Fruit fly (Drosophila melanogaster) whole organism, wandering third instar larva: ENCODE data around the gene CG9525.

Source experiments
- Abd-B ChIP-seq: fragments of >200 bp; optimal IDR thresholded peaks from 2 replicates; lab custom pipeline; 2017; ENCODE audit warnings: missing biosample characterization, missing genetic modification characterization
- CG9705 ChIP-seq: fragments of 200-800 bp; sonication (Bioruptor generic); optimal IDR thresholded peaks from 2 replicates; lab custom pipeline; 2018; ENCODE audit warnings: missing biosample characterization, mild to moderate bottlenecking, missing genetic modification characterization
- Dfd ChIP-seq: fragments of >200 bp; optimal IDR thresholded peaks from 2 replicates; lab custom pipeline; 2017; ENCODE audit warnings: missing biosample characterization, missing genetic modification characterization
- Dif ChIP-seq: fragments of 200-275, 200-300 bp; sonication (Bioruptor generic); optimal IDR thresholded peaks from 2 replicates; lab custom pipeline; 2018; ENCODE audit warnings: missing biosample characterization, missing genetic modification characterization; ENCODE audit not compliant: partially characterized antibody
- GATAd ChIP-seq: sonication (Bioruptor generic); optimal IDR thresholded peaks from 2 replicates; lab custom pipeline; 2016; ENCODE audit warnings: missing biosample characterization, missing genetic modification characterization
- HLH106 ChIP-seq: fragments of 200-800 bp; optimal IDR thresholded peaks from 3 replicates; lab custom pipeline; 2019; ENCODE audit warnings: missing biosample characterization, mild to moderate bottlenecking, missing genetic modification characterization, moderate library complexity
- Hnf4 ChIP-seq: fragments of 200-800 bp; sonication (Bioruptor generic); optimal IDR thresholded peaks from 2 replicates; lab custom pipeline; 2016; ENCODE audit warnings: missing biosample characterization, mild to moderate bottlenecking, missing genetic modification characterization
- Hr78 ChIP-seq: fragments of >200 bp; optimal IDR thresholded peaks from 2 replicates; lab custom pipeline; 2017; ENCODE audit warnings: missing biosample characterization, missing genetic modification characterization
- Hr83 ChIP-seq: fragments of 200-300 bp; sonication (Bioruptor generic); optimal IDR thresholded peaks from 2 replicates; lab custom pipeline; 2016; ENCODE audit warnings: missing biosample characterization, mild to moderate bottlenecking, missing genetic modification characterization, moderate library complexity; ENCODE audit not compliant: poor library complexity, severe bottlenecking
- Mio ChIP-seq: sonication (Bioruptor generic); optimal IDR thresholded peaks from 2 replicates; lab custom pipeline; 2016; ENCODE audit warnings: missing biosample characterization, missing genetic modification characterization
- Myc ChIP-seq: fragments of >200 bp; optimal IDR thresholded peaks from 2 replicates; lab custom pipeline; 2017
- N ChIP-seq: fragments of >200 bp; optimal IDR thresholded peaks from 2 replicates; lab custom pipeline; 2018; ENCODE audit warnings: missing biosample characterization, missing external identifiers, missing genetic modification characterization
- OdsH ChIP-seq: fragments of 200-800 bp; sonication (Bioruptor generic); optimal IDR thresholded peaks from 2 replicates; lab custom pipeline; 2016; ENCODE audit warnings: missing biosample characterization, mild to moderate bottlenecking, missing genetic modification characterization
- Rel ChIP-seq, 2 experiments: fragments of 200-800 bp; sonication (Bioruptor generic) in 1 of 2; optimal IDR thresholded peaks; 2 replicates in 1 of 2; 3 replicates in 1 of 2; lab custom pipeline; 2016 to 2019; ENCODE audit warnings: mild to moderate bottlenecking in 2 of 2, missing biosample characterization in 2 of 2, missing genetic modification characterization in 2 of 2, moderate library complexity in 1 of 2
- Sp1 ChIP-seq: fragments of 200-800 bp; sonication (Bioruptor generic); optimal IDR thresholded peaks from 3 replicates; lab custom pipeline; 2019; ENCODE audit warnings: missing biosample characterization, mild to moderate bottlenecking, missing genetic modification characterization, moderate library complexity
- Vsx2 ChIP-seq: fragments of 200-300, 225-300 bp; sonication (Bioruptor generic); optimal IDR thresholded peaks from 2 replicates; lab custom pipeline; 2018; ENCODE audit warnings: missing biosample characterization, missing genetic modification characterization; ENCODE audit not compliant: partially characterized antibody
- br ChIP-seq: fragments of 200-800 bp; sonication (Bioruptor generic); optimal IDR thresholded peaks from 2 replicates; lab custom pipeline; 2016; ENCODE audit warnings: missing biosample characterization, missing genetic modification characterization
- brk ChIP-seq: fragments of 200-800 bp; sonication (Bioruptor generic); optimal IDR thresholded peaks from 2 replicates; lab custom pipeline; 2016; ENCODE audit warnings: missing biosample characterization, mild to moderate bottlenecking, missing genetic modification characterization
- dl ChIP-seq, 2 experiments: fragments of 175-275, 200-275 bp in 1 of 2; fragments of 200-275 bp in 1 of 2; sonication (Bioruptor generic); optimal IDR thresholded peaks; lab custom pipeline; 2018; ENCODE audit warnings: mild to moderate bottlenecking in 2 of 2, missing biosample characterization in 2 of 2, missing genetic modification characterization in 2 of 2, moderate library complexity in 2 of 2; ENCODE audit not compliant: partially characterized antibody in 2 of 2, insufficient read depth in 1 of 2
- dmrt93B ChIP-seq: fragments of 200-800 bp; sonication (Bioruptor generic); optimal IDR thresholded peaks from 2 replicates; lab custom pipeline; 2018; ENCODE audit warnings: missing biosample characterization, mild to moderate bottlenecking, missing genetic modification characterization
- dsf ChIP-seq: sonication (Bioruptor generic); optimal IDR thresholded peaks from 2 replicates; lab custom pipeline; 2016; ENCODE audit warnings: missing biosample characterization, missing genetic modification characterization, borderline replicate concordance
- ey ChIP-seq: fragments of 200-800 bp; sonication (Bioruptor generic); optimal IDR thresholded peaks from 2 replicates; lab custom pipeline; 2016; ENCODE audit warnings: missing biosample characterization, missing genetic modification characterization
- foxo ChIP-seq, 2 experiments: fragments of 200-800 bp; sonication (Bioruptor generic); optimal IDR thresholded peaks; 2 replicates in 1 of 2; 3 replicates in 1 of 2; lab custom pipeline; 2016 to 2017; ENCODE audit warnings: missing biosample characterization in 2 of 2, missing genetic modification characterization in 2 of 2
- fru ChIP-seq: fragments of 200-800 bp; sonication (Bioruptor generic); optimal IDR thresholded peaks from 3 replicates; lab custom pipeline; 2016; ENCODE audit warnings: missing biosample characterization, mild to moderate bottlenecking, missing genetic modification characterization
- h ChIP-seq: fragments of 200-800 bp; sonication (Bioruptor generic); optimal IDR thresholded peaks from 3 replicates; lab custom pipeline; 2016; ENCODE audit warnings: missing biosample characterization, mild to moderate bottlenecking, missing genetic modification characterization
- lola ChIP-seq: fragments of >200 bp; optimal IDR thresholded peaks from 2 replicates; lab custom pipeline; 2017; ENCODE audit warnings: missing biosample characterization, missing genetic modification characterization
- psq ChIP-seq: fragments of 200-800 bp; sonication (Bioruptor generic); optimal IDR thresholded peaks from 3 replicates; lab custom pipeline; 2017; ENCODE audit warnings: missing biosample characterization, mild to moderate bottlenecking, missing genetic modification characterization, moderate library complexity
- rgr ChIP-seq: fragments of 200-800 bp; sonication (Bioruptor generic); optimal IDR thresholded peaks from 3 replicates; lab custom pipeline; 2016; ENCODE audit warnings: missing biosample characterization, mild to moderate bottlenecking, missing genetic modification characterization
- sage ChIP-seq: fragments of 200-800 bp; sonication (Bioruptor generic); optimal IDR thresholded peaks from 2 replicates; lab custom pipeline; 2016; ENCODE audit warnings: missing biosample characterization, mild to moderate bottlenecking, missing genetic modification characterization
- sv ChIP-seq: fragments of 200-800 bp; sonication (Bioruptor generic); optimal IDR thresholded peaks from 3 replicates; lab custom pipeline; 2016; ENCODE audit warnings: missing biosample characterization, missing genetic modification characterization
- tai ChIP-seq: sonication (Bioruptor generic); optimal IDR thresholded peaks from 2 replicates; lab custom pipeline; 2016; ENCODE audit warnings: missing biosample characterization, missing genetic modification characterization
- usp ChIP-seq: fragments of >200 bp; optimal IDR thresholded peaks from 2 replicates; lab custom pipeline; 2017; ENCODE audit warnings: missing biosample characterization, missing genetic modification characterization
- woc ChIP-seq: sonication (Bioruptor generic); optimal IDR thresholded peaks from 2 replicates; lab custom pipeline; 2016; ENCODE audit warnings: missing biosample characterization, mild to moderate bottlenecking, missing genetic modification characterization

The CG9525 gene

dm6 chr2L:8933710-8934242 lies 28.4 kb downstream of the CG9525 start, which contains the start of gene Tsp29Fa:
Tsp29Fa (plus strand) TSS chr2L:8933962.
- TF ChIP-seq sv (GFP tag; lab: Kevin White, UChicago): no peak
- no peak for TF ChIP-seq Sp1 (GFP tag; lab: Kevin White, UChicago)
- no peak for TF ChIP-seq Rel (GFP tag; optimal IDR thresholded peaks at IDR 0.05; lab: Kevin White, UChicago)
- TF ChIP-seq Rel (tag; optimal IDR thresholded peaks at IDR 0.05; lab: Kevin White, UChicago): no peak
- TF ChIP-seq Dfd (GFP tag; lab: Kevin White, UChicago): no peak
- no peak for TF ChIP-seq Mio
- TF ChIP-seq rgr: no peak
- no peak for TF ChIP-seq Hr83
- no peak for TF ChIP-seq Hr78 (GFP tag; lab: Kevin White, UChicago)
- no peak for TF ChIP-seq br (GFP tag; lab: Kevin White, UChicago)
- no peak for TF ChIP-seq CG9705 (GFP tag; lab: Kevin White, UChicago)
- no peak for TF ChIP-seq fru (GFP tag; lab: Kevin White, UChicago)
- TF ChIP-seq GATAd (GFP tag; lab: Kevin White, UChicago): no peak
- TF ChIP-seq dl (GFP tag; optimal IDR thresholded peaks at IDR 0.05; lab: Kevin White, UChicago; ENCODE audit: insufficient read depth in 1 of 2, partially characterized antibody in 2 of 2): no peak
- TF ChIP-seq, all 38 proteins: peak for 0

dm6 chr2L:8931176-8931575 lies 31.0 kb downstream of the CG9525 start:
- TF ChIP-seq sage (GFP tag; lab: Kevin White, UChicago): no peak
- TF ChIP-seq dmrt93B (GFP tag; lab: Kevin White, UChicago): no peak
- no peak for TF ChIP-seq N (GFP tag; lab: Kevin White, UChicago)
- TF ChIP-seq psq (GFP tag; lab: Kevin White, UChicago): no peak
- TF ChIP-seq brk (GFP tag; lab: Kevin White, UChicago): no peak
- no peak for TF ChIP-seq ey (GFP tag; lab: Kevin White, UChicago)
- TF ChIP-seq Rel (GFP tag; optimal IDR thresholded peaks at IDR 0.05; lab: Kevin White, UChicago): no peak
- TF ChIP-seq Rel (tag; optimal IDR thresholded peaks at IDR 0.05; lab: Kevin White, UChicago): no peak
- TF ChIP-seq Abd-B (GFP tag; lab: Kevin White, UChicago): no peak
- TF ChIP-seq Myc: no peak
- no peak for TF ChIP-seq Hnf4 (GFP tag; lab: Kevin White, UChicago)

dm6 chr2L:8923405-8923804 lies 38.7 kb downstream of the CG9525 start:
- peak; percentile 45 for TF ChIP-seq h (GFP tag; lab: Kevin White, UChicago)
- peak in 1 of 2 experiments; percentile 6 for TF ChIP-seq foxo (GFP tag; optimal IDR thresholded peaks at IDR 0.05; lab: Kevin White, UChicago)
- no peak for TF ChIP-seq tai (GFP tag; lab: Kevin White, UChicago)
- TF ChIP-seq ey (GFP tag; lab: Kevin White, UChicago): peak; percentile 22
- peak; percentile 4 for TF ChIP-seq fru (GFP tag; lab: Kevin White, UChicago)
- no peak for TF ChIP-seq Mio
- TF ChIP-seq, all 38 proteins: peak for 4

- TF ChIP-seq dl (GFP tag; optimal IDR thresholded peaks at IDR 0.05; lab: Kevin White, UChicago; ENCODE audit: insufficient read depth in 1 of 2, partially characterized antibody in 2 of 2) (no peak), Sp1 (GFP tag; lab: Kevin White, UChicago) (no peak), h (GFP tag; lab: Kevin White, UChicago) (no peak), HLH106 (no peak), Vsx2 (GFP tag; lab: Kevin White, UChicago) (no peak), tai (GFP tag; lab: Kevin White, UChicago) (no peak), rgr (no peak), ey (GFP tag; lab: Kevin White, UChicago) (no peak), Rel (GFP tag; optimal IDR thresholded peaks at IDR 0.05; lab: Kevin White, UChicago) (no peak), Rel (tag; optimal IDR thresholded peaks at IDR 0.05; lab: Kevin White, UChicago) (no peak), dsf (GFP tag; lab: Kevin White, UChicago) (no peak), psq (GFP tag; lab: Kevin White, UChicago) (no peak), Dif (GFP tag; lab: Kevin White, UChicago) (no peak), woc (GFP tag; lab: Kevin White, UChicago) (no peak), OdsH (GFP tag; lab: Kevin White, UChicago) (no peak), lola (no peak), usp (GFP tag; lab: Kevin White, UChicago) (no peak)
Measured at dm6 chr2L:8921934-8922333, 40.2 kb downstream of the CG9525 start.
